Fruit fly (Drosophila melanogaster): ENCODE results near the gene RpL22.

The RpL22 gene

DNA sequence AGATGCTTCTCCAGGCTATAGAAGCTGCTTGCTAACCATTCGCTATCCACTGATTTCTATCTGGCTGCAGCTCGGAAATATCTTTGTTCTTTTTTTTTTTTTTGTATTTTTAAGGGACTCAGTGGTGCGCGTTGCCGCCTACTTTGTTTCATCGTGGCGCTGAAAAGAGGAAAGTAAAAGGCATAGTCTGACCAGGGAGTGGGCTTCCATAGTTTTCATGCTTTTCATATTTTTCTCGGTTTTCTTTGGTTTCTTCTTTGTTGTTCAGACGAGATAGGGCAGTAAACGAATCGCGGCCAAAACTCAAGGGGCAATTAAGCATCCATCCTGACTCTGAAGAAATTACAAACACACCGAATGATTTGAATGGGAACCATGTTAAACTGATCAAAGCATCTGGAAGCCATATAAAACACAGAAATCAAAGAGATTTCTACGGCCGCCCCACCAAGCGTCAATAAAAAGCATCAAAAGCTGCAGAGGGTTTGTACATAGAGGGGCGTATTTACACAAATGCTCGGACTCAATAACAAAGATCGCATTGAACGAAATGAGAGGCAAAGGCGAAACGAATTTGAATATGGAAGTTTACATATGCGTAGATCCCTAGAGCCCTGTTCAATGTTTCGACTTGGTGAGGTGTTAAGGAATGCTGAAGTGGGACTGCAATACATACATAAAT lies 7.5 kb upstream of the RpL22 start (continued):
- TF ChIP-seq en (GFP tag; optimal IDR thresholded peaks at IDR 0.05) (no peak), NK7.1 (GFP tag; optimal IDR thresholded peaks at IDR 0.05) (no peak), Ssrp (tag; optimal IDR thresholded peaks at IDR 0.05) (no peak), NC2α (GFP tag; optimal IDR thresholded peaks at IDR 0.05) (no peak), hbn (GFP tag; IDR thresholded peaks at IDR 0.05; ENCODE audit: partially characterized antibody) (no peak), CG4282 (GFP tag; optimal IDR thresholded peaks at IDR 0.05) (no peak), Oaz (GFP tag; IDR thresholded peaks at IDR 0.05) (no peak), CG4707 (GFP tag; optimal IDR thresholded peaks at IDR 0.05) (no peak), CG9932 (GFP tag; IDR thresholded peaks at IDR 0.05) (no peak), pfk (GFP tag; optimal IDR thresholded peaks at IDR 0.05) (no peak), fu2 (GFP tag; optimal IDR thresholded peaks at IDR 0.05) (no peak), jigr1 (GFP tag; IDR thresholded peaks at IDR 0.05) (no peak), CG33557 (GFP tag; optimal IDR thresholded peaks at IDR 0.05) (no peak), Hmx (GFP tag; optimal IDR thresholded peaks at IDR 0.05) (no peak), ato (GFP tag; IDR thresholded peaks at IDR 0.05; ENCODE audit: partially characterized antibody) (no peak), CG17385 (GFP tag; optimal IDR thresholded peaks at IDR 0.05) (no peak), Neu2 (GFP tag; optimal IDR thresholded peaks at IDR 0.05; ENCODE audit: borderline replicate concordance) (no peak), GATAe (GFP tag; conservative IDR thresholded peaks at IDR 0.05) (no peak), lbe (GFP tag; optimal IDR thresholded peaks at IDR 0.05) (no peak), Mad (GFP tag; optimal IDR thresholded peaks at IDR 0.05) (no peak), CG30403 (GFP tag; optimal IDR thresholded peaks at IDR 0.05) (no peak), twi (tag; optimal IDR thresholded peaks at IDR 0.05) (peak; percentile 72), cwo (GFP tag; optimal IDR thresholded peaks at IDR 0.05) (no peak), CG3163 (GFP tag; optimal IDR thresholded peaks at IDR 0.05) (no peak), CG8478 (optimal IDR thresholded peaks at IDR 0.05) (no peak), scrt (GFP tag; optimal IDR thresholded peaks at IDR 0.05) (no peak), ci (GFP tag; IDR thresholded peaks at IDR 0.05) (0 out of 3 replicates have a peak, but pooled peaks have one; percentile 35), br (optimal IDR thresholded peaks at IDR 0.05) (no peak), CG5245 (GFP tag; optimal IDR thresholded peaks at IDR 0.05) (no peak), Hr51 (GFP tag; optimal IDR thresholded peaks at IDR 0.05) (no peak), Doc3 (GFP tag; IDR thresholded peaks at IDR 0.05; ENCODE audit: partially characterized antibody) (no peak), Kr (GFP tag; optimal IDR thresholded peaks at IDR 0.05) (no peak), CG32767 (GFP tag; IDR thresholded peaks at IDR 0.05) (no peak), sisA (GFP tag; IDR thresholded peaks at IDR 0.05) (no peak), CG3995 (GFP tag; optimal IDR thresholded peaks at IDR 0.05) (no peak), lab (GFP tag; optimal IDR thresholded peaks at IDR 0.05) (peak; percentile 41), h (optimal IDR thresholded peaks at IDR 0.05) (no peak), Dbx (GFP tag; IDR thresholded peaks at IDR 0.05) (0 out of 3 replicates have a peak, but pooled peaks have one; percentile 46), CG8290 (GFP tag; optimal IDR thresholded peaks at IDR 0.05) (no peak), CG8290 (tag; optimal IDR thresholded peaks at IDR 0.05) (no peak), CG30020 (tag; optimal IDR thresholded peaks at IDR 0.05) (no peak), Stat92E (GFP tag; optimal IDR thresholded peaks at IDR 0.05) (no peak), CG12942 (GFP tag; optimal IDR thresholded peaks at IDR 0.05) (no peak), lmd (GFP tag; IDR thresholded peaks at IDR 0.05) (no peak), CG15601 (tag; optimal IDR thresholded peaks at IDR 0.05) (peak; percentile 44), CG7987 (GFP tag; optimal IDR thresholded peaks at IDR 0.05) (peak; percentile 21), Opbp (GFP tag; IDR thresholded peaks at IDR 0.05; ENCODE audit: partially characterized antibody) (no peak), ERR (GFP tag; optimal IDR thresholded peaks at IDR 0.05) (no peak), Nf-YB (GFP tag; optimal IDR thresholded peaks at IDR 0.05) (no peak), CG33213 (GFP tag; optimal IDR thresholded peaks at IDR 0.05) (no peak), CG1832 (GFP tag; optimal IDR thresholded peaks at IDR 0.05) (no peak)
